Fruit fly (Drosophila melanogaster): ENCODE data around the gene Zdhhc8.
A peak's percentile ranks its signal among the peaks of the same experiment; 100 is the strongest.

Zdhhc8 gene

dm6 chrX:9352112-9353096, 3.6 kb downstream of the Zdhhc8 start (continued):
- TF ChIP-seq CG1621 (tag; optimal IDR thresholded peaks at IDR 0.05) (peak; percentile 5), Sox14 (GFP tag; optimal IDR thresholded peaks at IDR 0.05) (peak; percentile 66), Gug (GFP tag; IDR thresholded peaks at IDR 0.05) (peak; percentile 61; the same call in 1 of the 2 replicates), vri (GFP tag; optimal IDR thresholded peaks at IDR 0.05) (peak; percentile 42), CG6792 (GFP tag; optimal IDR thresholded peaks at IDR 0.05) (peak; percentile 61), CG8632 (GFP tag; optimal IDR thresholded peaks at IDR 0.05) (peak; percentile 52), CG15336 (GFP tag; IDR thresholded peaks at IDR 0.05) (peak; percentile 73), CG31627 (GFP tag; optimal IDR thresholded peaks at IDR 0.05) (peak; percentile 71), cyc (GFP tag; optimal IDR thresholded peaks at IDR 0.05) (peak; percentile 71), Blimp-1 (GFP tag; optimal IDR thresholded peaks at IDR 0.05) (peak; percentile 45), dac (GFP tag; optimal IDR thresholded peaks at IDR 0.05) (no peak), Smox (GFP tag; optimal IDR thresholded peaks at IDR 0.05) (peak; percentile 65), Eip78C (GFP tag) (peak; percentile 84), CG10669 (GFP tag; optimal IDR thresholded peaks at IDR 0.05) (peak; percentile 22), CG11294 (GFP tag; IDR thresholded peaks at IDR 0.05) (no peak; the same call in 1 of the 2 replicates), fd59A (GFP tag; optimal IDR thresholded peaks at IDR 0.05) (no peak), dsx (GFP tag; optimal IDR thresholded peaks at IDR 0.05; ENCODE audit: poor library complexity, severe bottlenecking) (peak; percentile 4), Eip93F (GFP tag; optimal IDR thresholded peaks at IDR 0.05) (peak; percentile 41), CG3919 (GFP tag; optimal IDR thresholded peaks at IDR 0.05) (peak; percentile 54), fd85E (GFP tag; optimal IDR thresholded peaks at IDR 0.05) (peak; percentile 0)

- no peak for TF ChIP-seq CG11902 (GFP tag; optimal IDR thresholded peaks at IDR 0.05)
- peak; percentile 40 for TF ChIP-seq Hr4 (GFP tag; optimal IDR thresholded peaks at IDR 0.05)
- TF ChIP-seq CG15336 (GFP tag; IDR thresholded peaks at IDR 0.05), result peak; percentile 74
- TF ChIP-seq fd85E (GFP tag; optimal IDR thresholded peaks at IDR 0.05), result no peak
- TF ChIP-seq CG32006 (GFP tag; optimal IDR thresholded peaks at IDR 0.05), result peak; percentile 67
- TF ChIP-seq CG8119 (GFP tag; IDR thresholded peaks at IDR 0.05), result peak; percentile 50; the same call in 2 of the 3 replicates
- no peak for TF ChIP-seq CG6854 (GFP tag; optimal IDR thresholded peaks at IDR 0.05)
- TF ChIP-seq Ets96B (tag; optimal IDR thresholded peaks at IDR 0.05), result peak; percentile 4
- TF ChIP-seq achi (GFP tag; optimal IDR thresholded peaks at IDR 0.05), result peak; percentile 3
- peak; percentile 31 for TF ChIP-seq CG4318 (GFP tag; optimal IDR thresholded peaks at IDR 0.05)
- TF ChIP-seq CG6276 (GFP tag; optimal IDR thresholded peaks at IDR 0.05), result peak; percentile 33
Observed at dm6 chrX:9350309-9350708, 5.7 kb downstream of the Zdhhc8 start.

dm6 chrX:9349224-9349623, 6.8 kb downstream of the Zdhhc8 start:
- TF ChIP-seq CG32006 (GFP tag; optimal IDR thresholded peaks at IDR 0.05) (peak; percentile 56), Met (GFP tag; optimal IDR thresholded peaks at IDR 0.05) (peak; percentile 18), net (GFP tag; optimal IDR thresholded peaks at IDR 0.05) (peak; percentile 6), CG15336 (GFP tag; IDR thresholded peaks at IDR 0.05) (peak; percentile 59), topi (GFP tag; optimal IDR thresholded peaks at IDR 0.05) (peak; percentile 9), esn (GFP tag; optimal IDR thresholded peaks at IDR 0.05) (peak; percentile 29), svp (GFP tag) (peak; percentile 32), CG6276 (GFP tag; optimal IDR thresholded peaks at IDR 0.05) (peak; percentile 21), lz (GFP tag; optimal IDR thresholded peaks at IDR 0.05) (peak; percentile 10), CG8119 (GFP tag; IDR thresholded peaks at IDR 0.05) (peak; percentile 56), CG6163 (GFP tag; IDR thresholded peaks at IDR 0.05) (peak; percentile 53; the same call in 1 of the 3 replicates), Hr4 (GFP tag; optimal IDR thresholded peaks at IDR 0.05) (peak; percentile 55), Eip78C (GFP tag) (peak; percentile 63), Blimp-1 (GFP tag; optimal IDR thresholded peaks at IDR 0.05) (no peak), Smox (GFP tag; optimal IDR thresholded peaks at IDR 0.05) (no peak), Hr39 (GFP tag; optimal IDR thresholded peaks at IDR 0.05) (peak; percentile 37), Sox14 (GFP tag; optimal IDR thresholded peaks at IDR 0.05) (no peak), OdsH (GFP tag; optimal IDR thresholded peaks at IDR 0.05) (peak; percentile 43), acj6 (GFP tag; optimal IDR thresholded peaks at IDR 0.05) (peak; percentile 25), Lpt (GFP tag; optimal IDR thresholded peaks at IDR 0.05) (no peak), pdm3 (GFP tag; optimal IDR thresholded peaks at IDR 0.05) (peak; percentile 18), fd85E (GFP tag; optimal IDR thresholded peaks at IDR 0.05) (no peak), CG4318 (GFP tag; optimal IDR thresholded peaks at IDR 0.05) (peak; percentile 11), CG3919 (GFP tag; optimal IDR thresholded peaks at IDR 0.05) (peak; percentile 8), Eip75B (GFP tag; optimal IDR thresholded peaks at IDR 0.05) (no peak), CG10631 (GFP tag; optimal IDR thresholded peaks at IDR 0.05) (peak; percentile 2), CG11294 (GFP tag; IDR thresholded peaks at IDR 0.05) (peak; percentile 48), achi (GFP tag; optimal IDR thresholded peaks at IDR 0.05) (peak; percentile 19), CG11762 (GFP tag; optimal IDR thresholded peaks at IDR 0.05; ENCODE audit: insufficient read depth) (no peak), CG31627 (GFP tag; optimal IDR thresholded peaks at IDR 0.05) (peak; percentile 26)

Measured in whole organism, prepupa.